Worm (Caenorhabditis elegans): Measurements from ENCODE around the gene srh-18.

DNA sequence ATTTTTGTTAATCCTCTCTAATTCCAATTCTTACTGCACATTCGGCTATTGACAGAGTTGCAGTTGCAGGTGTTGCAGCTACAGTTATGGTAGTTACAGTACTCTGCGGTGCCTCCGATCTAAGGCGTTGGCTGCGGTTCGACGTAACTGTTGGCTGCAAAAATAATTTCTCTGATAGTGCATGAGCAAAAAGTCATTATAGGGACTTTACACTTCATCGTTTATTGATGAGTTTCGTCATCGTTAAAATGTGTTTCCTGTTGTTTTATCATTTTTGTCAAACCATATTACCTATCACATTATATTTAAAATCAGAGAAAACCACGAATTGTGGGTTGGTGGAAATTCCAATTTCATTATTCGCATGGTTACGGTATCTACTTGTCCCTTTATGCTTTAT lies 43.6 kb upstream of the srh-18 start:
- TF ChIP-seq nhr-6 (tag; optimal IDR thresholded peaks at IDR 0.05) (no peak), nhr-28 (tag; optimal IDR thresholded peaks at IDR 0.05) (peak; percentile 50), ces-1 (GFP tag; optimal IDR thresholded peaks at IDR 0.05) (no peak), snpc-4 (tag; optimal IDR thresholded peaks at IDR 0.05) (no peak), lin-15B (tag; optimal IDR thresholded peaks at IDR 0.05) (no peak), ceh-82 (tag; optimal IDR thresholded peaks at IDR 0.05) (no peak), mdl-1 (tag; optimal IDR thresholded peaks at IDR 0.05) (no peak), tag-97 (GFP tag; IDR thresholded peaks at IDR 0.05) (no peak), saeg-2 (GFP tag; IDR thresholded peaks at IDR 0.05) (no peak), ceh-28 (tag; optimal IDR thresholded peaks at IDR 0.05) (no peak), hlh-11 (tag; optimal IDR thresholded peaks at IDR 0.05) (peak; percentile 16), dmd-9 (GFP tag; IDR thresholded peaks at IDR 0.05) (no peak), lin-39 (tag; optimal IDR thresholded peaks at IDR 0.05) (no peak), spr-1 (tag; optimal IDR thresholded peaks at IDR 0.05) (no peak)
